Worm (Caenorhabditis elegans) whole organism, early embryonic: Measurements from ENCODE around the gene T16A9.5.
"Not testable (repeated sequence)": the region's sequence is repeated elsewhere in the genome, so short reads cannot be mapped to it uniquely, and the experiment has no call there.

Experiments
- B0310.2 ChIP-seq: sonication (generic microtip); optimal IDR thresholded peaks from 2 replicates; lab custom pipeline; 2016; ENCODE audit warnings: mild to moderate bottlenecking, missing genetic modification characterization, missing compliant biosample characterization
- F13C5.2 ChIP-seq: sonication (generic microtip); optimal IDR thresholded peaks from 2 replicates; lab custom pipeline; 2017; ENCODE audit warnings: mild to moderate bottlenecking, missing genetic modification characterization, inconsistent platforms, missing compliant biosample characterization
- aly-1 ChIP-seq: sonication (generic microtip); optimal IDR thresholded peaks from 2 replicates; lab custom pipeline; 2016; ENCODE audit warnings: missing genetic modification characterization, missing compliant biosample characterization
- ama-1 ChIP-seq: fragments of 150-350 bp; optimal IDR thresholded peaks from 2 replicates; lab custom pipeline; 2014
- ceh-13 ChIP-seq: fragments of 200-800 bp; sonication (Bioruptor generic); optimal IDR thresholded peaks from 2 replicates; lab custom pipeline; 2018; ENCODE audit warnings: mild to moderate bottlenecking, missing genetic modification characterization, missing compliant biosample characterization
- ceh-36 ChIP-seq: sonication (generic microtip); optimal IDR thresholded peaks from 2 replicates; lab custom pipeline; 2016; ENCODE audit warnings: missing genetic modification characterization, inconsistent platforms, missing compliant biosample characterization
- ets-7 ChIP-seq: sonication (generic microtip); optimal IDR thresholded peaks from 2 replicates; lab custom pipeline; 2016; ENCODE audit warnings: missing genotype, missing genetic modification characterization, missing compliant biosample characterization
- flt-1 ChIP-seq: fragments of 200-800 bp; sonication (Bioruptor generic); IDR thresholded peaks from 2 replicates; pipeline ENCODE4 v1.3.6; 2022; ENCODE audit warnings: missing genetic modification characterization, missing compliant biosample characterization
- hmbx-1 ChIP-seq: sonication (generic microtip); optimal IDR thresholded peaks from 2 replicates; lab custom pipeline; 2016; ENCODE audit warnings: mild to moderate bottlenecking, missing genetic modification characterization, missing compliant biosample characterization
- hmg-4 ChIP-seq: fragments of 200-800 bp; sonication (Bioruptor generic); optimal IDR thresholded peaks from 2 replicates; lab custom pipeline; 2018; ENCODE audit warnings: mild to moderate bottlenecking, missing genetic modification characterization, missing compliant biosample characterization
- hnd-1 ChIP-seq: sonication (generic microtip); optimal IDR thresholded peaks from 2 replicates; lab custom pipeline; 2016; ENCODE audit warnings: missing genetic modification characterization, missing compliant biosample characterization
- pes-1 ChIP-seq: fragments of 200-800 bp; sonication (Bioruptor generic); IDR thresholded peaks from 2 replicates; pipeline ENCODE4 v1.3.6; 2022; ENCODE audit warnings: missing genetic modification reagents, missing genetic modification characterization, missing compliant biosample characterization
- scrt-1 ChIP-seq: fragments of 200-800 bp; sonication (Bioruptor generic); IDR thresholded peaks from 2 replicates; pipeline ENCODE4 v1.3.6; 2022; ENCODE audit warnings: missing genetic modification characterization, missing compliant biosample characterization
- sea-1 ChIP-seq: fragments of 200-800 bp; sonication (Bioruptor generic); conservative IDR thresholded peaks from 2 replicates; pipeline ENCODE4 v1.3.6; 2022; ENCODE audit warnings: missing genetic modification characterization, missing compliant biosample characterization
- tbx-11 ChIP-seq: fragments of 200-800 bp; sonication (Bioruptor generic); IDR thresholded peaks from 2 replicates; pipeline ENCODE4 v1.3.6; 2022; ENCODE audit warnings: missing genetic modification characterization, missing compliant biosample characterization
- tbx-37 ChIP-seq: fragments of 200-800 bp; sonication (Bioruptor generic); conservative IDR thresholded peaks from 2 replicates; pipeline ENCODE4 v1.3.6; 2022; ENCODE audit warnings: missing genetic modification reagents, missing genetic modification characterization, missing compliant biosample characterization
- tra-4 ChIP-seq: sonication (generic microtip); optimal IDR thresholded peaks from 2 replicates; lab custom pipeline; 2017; ENCODE audit warnings: missing genetic modification characterization, missing compliant biosample characterization

Gene T16A9.5

ce11 chrV:14212813-14213212, 2.2 kb downstream of the T16A9.5 start:
- TF ChIP-seq tbx-37 (GFP tag; lab: Robert Waterston, UW) (no peak), ets-7 (no peak), ceh-13 (GFP tag; lab: Kevin White, UChicago) (no peak)

ce11 chrV:14210743-14211142, 4.3 kb downstream of the T16A9.5 start, which contains the start of gene str-230:
str-230 (minus strand) TSS chrV:14210843.
- TF ChIP-seq tbx-37 (GFP tag; lab: Robert Waterston, UW) (no peak), ceh-13 (GFP tag; lab: Kevin White, UChicago) (no peak), pes-1 (GFP tag; lab: Robert Waterston, UW) (no peak), aly-1 (tag; lab: Kevin White, UChicago) (no peak), flt-1 (GFP tag; lab: Robert Waterston, UW) (no peak), B0310.2 (tag; lab: Kevin White, UChicago) (no peak)

- TF ChIP-seq hmbx-1 (tag; lab: Kevin White, UChicago); ets-7; tbx-11 (GFP tag; lab: Robert Waterston, UW): not testable (repeated sequence)
These were observed 9.8 kb downstream of the T16A9.5 start, which contains the start of gene T16A9.3 for ce11 chrV:14205214-14205613. T16A9.3 (plus strand) TSS chrV:14205514.

ce11 chrV:14203809-14204208, 11.2 kb downstream of the T16A9.5 start:
- TF ChIP-seq tbx-11 (GFP tag; lab: Robert Waterston, UW): 0 out of 2 replicates have a peak, but pooled peaks have one; percentile 42

- TF ChIP-seq hmbx-1 (tag; lab: Kevin White, UChicago): no peak
- no peak for TF ChIP-seq tra-4 (tag; lab: Kevin White, UChicago)
- no peak for TF ChIP-seq scrt-1 (GFP tag; lab: Robert Waterston, UW)
- no peak for TF ChIP-seq sea-1 (GFP tag; lab: Robert Waterston, UW)
- TF ChIP-seq hmg-4 (GFP tag; lab: Kevin White, UChicago): no peak
- no peak for TF ChIP-seq tbx-37 (GFP tag; lab: Robert Waterston, UW)
- TF ChIP-seq B0310.2 (tag; lab: Kevin White, UChicago): no peak
- TF ChIP-seq ceh-13 (GFP tag; lab: Kevin White, UChicago): no peak
- TF ChIP-seq ets-7: no peak
- TF ChIP-seq hnd-1 (tag; lab: Kevin White, UChicago): no peak
- TF ChIP-seq F13C5.2 (tag; lab: Kevin White, UChicago): no peak
- TF ChIP-seq aly-1 (tag; lab: Kevin White, UChicago): no peak
- no peak for TF ChIP-seq pes-1 (GFP tag; lab: Robert Waterston, UW)
- TF ChIP-seq ceh-36 (tag; lab: Kevin White, UChicago): no peak
- TF ChIP-seq tbx-11 (GFP tag; lab: Robert Waterston, UW): no peak
- no peak for TF ChIP-seq ama-1
- no peak for TF ChIP-seq flt-1 (GFP tag; lab: Robert Waterston, UW)
These were observed 14.9 kb downstream of the T16A9.5 start for ce11 chrV:14200086-14200485.

ce11 chrV:14197651-14198050, 17.4 kb downstream of the T16A9.5 start:
- TF ChIP-seq pes-1 (GFP tag; lab: Robert Waterston, UW): no peak
- no peak for TF ChIP-seq F13C5.2 (tag; lab: Kevin White, UChicago)
- TF ChIP-seq hnd-1 (tag; lab: Kevin White, UChicago): no peak
- TF ChIP-seq hmg-4 (GFP tag; lab: Kevin White, UChicago): no peak
- TF ChIP-seq ets-7: no peak
- no peak for TF ChIP-seq ceh-36 (tag; lab: Kevin White, UChicago)
- TF ChIP-seq sea-1 (GFP tag; lab: Robert Waterston, UW): no peak
- TF ChIP-seq tbx-11 (GFP tag; lab: Robert Waterston, UW): no peak
- no peak for TF ChIP-seq tbx-37 (GFP tag; lab: Robert Waterston, UW)
- TF ChIP-seq ama-1: no peak
- TF ChIP-seq hmbx-1 (tag; lab: Kevin White, UChicago): no peak

- no peak for TF ChIP-seq ama-1
- no peak for TF ChIP-seq scrt-1 (GFP tag; lab: Robert Waterston, UW)
- TF ChIP-seq pes-1 (GFP tag; lab: Robert Waterston, UW): no peak
These were observed 20.5 kb downstream of the T16A9.5 start for ce11 chrV:14194514-14194913.

ce11 chrV:14193451-14193850, 21.6 kb downstream of the T16A9.5 start, which contains the start of gene atfs-1:
atfs-1 (plus strand) TSS chrV:14193663.
- TF ChIP-seq ets-7 (no peak), B0310.2 (tag; lab: Kevin White, UChicago) (no peak), pes-1 (GFP tag; lab: Robert Waterston, UW) (no peak), tbx-37 (GFP tag; lab: Robert Waterston, UW) (no peak), hmg-4 (GFP tag; lab: Kevin White, UChicago) (no peak), hmbx-1 (tag; lab: Kevin White, UChicago) (no peak), flt-1 (GFP tag; lab: Robert Waterston, UW) (no peak), aly-1 (tag; lab: Kevin White, UChicago) (no peak), hnd-1 (tag; lab: Kevin White, UChicago) (no peak), ama-1 (no peak), ceh-13 (GFP tag; lab: Kevin White, UChicago) (no peak)

ce11 chrV:14192870-14193269, 22.1 kb downstream of the T16A9.5 start:
- TF ChIP-seq hmg-4 (GFP tag; lab: Kevin White, UChicago) (no peak), F13C5.2 (tag; lab: Kevin White, UChicago) (no peak), pes-1 (GFP tag; lab: Robert Waterston, UW) (no peak), ets-7 (no peak), tra-4 (tag; lab: Kevin White, UChicago) (no peak), hmbx-1 (tag; lab: Kevin White, UChicago) (no peak), tbx-11 (GFP tag; lab: Robert Waterston, UW) (no peak), B0310.2 (tag; lab: Kevin White, UChicago) (no peak), ceh-36 (tag; lab: Kevin White, UChicago) (no peak), flt-1 (GFP tag; lab: Robert Waterston, UW) (no peak), sea-1 (GFP tag; lab: Robert Waterston, UW) (no peak), tbx-37 (GFP tag; lab: Robert Waterston, UW) (no peak), scrt-1 (GFP tag; lab: Robert Waterston, UW) (no peak), aly-1 (tag; lab: Kevin White, UChicago) (no peak)
